Worm (Caenorhabditis elegans) whole organism, early embryonic: Measurements from ENCODE around the gene F28H6.6.

Experiments used
- B0310.2 ChIP-seq: sonication (generic microtip); optimal IDR thresholded peaks from 2 replicates; lab custom pipeline; 2016; ENCODE audit warnings: mild to moderate bottlenecking, missing genetic modification characterization, missing compliant biosample characterization
- aly-1 ChIP-seq: sonication (generic microtip); optimal IDR thresholded peaks from 2 replicates; lab custom pipeline; 2016; ENCODE audit warnings: missing genetic modification characterization, missing compliant biosample characterization
- ama-1 ChIP-seq: fragments of 150-350 bp; optimal IDR thresholded peaks from 2 replicates; lab custom pipeline; 2014
- ceh-13 ChIP-seq: fragments of 200-800 bp; sonication (Bioruptor generic); optimal IDR thresholded peaks from 2 replicates; lab custom pipeline; 2018; ENCODE audit warnings: mild to moderate bottlenecking, missing genetic modification characterization, missing compliant biosample characterization
- ceh-36 ChIP-seq: sonication (generic microtip); optimal IDR thresholded peaks from 2 replicates; lab custom pipeline; 2016; ENCODE audit warnings: missing genetic modification characterization, inconsistent platforms, missing compliant biosample characterization
- ets-7 ChIP-seq: sonication (generic microtip); optimal IDR thresholded peaks from 2 replicates; lab custom pipeline; 2016; ENCODE audit warnings: missing genotype, missing genetic modification characterization, missing compliant biosample characterization
- flt-1 ChIP-seq: fragments of 200-800 bp; sonication (Bioruptor generic); IDR thresholded peaks from 2 replicates; pipeline ENCODE4 v1.3.6; 2022; ENCODE audit warnings: missing genetic modification characterization, missing compliant biosample characterization
- hmg-4 ChIP-seq: fragments of 200-800 bp; sonication (Bioruptor generic); optimal IDR thresholded peaks from 2 replicates; lab custom pipeline; 2018; ENCODE audit warnings: mild to moderate bottlenecking, missing genetic modification characterization, missing compliant biosample characterization
- pes-1 ChIP-seq: fragments of 200-800 bp; sonication (Bioruptor generic); IDR thresholded peaks from 2 replicates; pipeline ENCODE4 v1.3.6; 2022; ENCODE audit warnings: missing genetic modification reagents, missing genetic modification characterization, missing compliant biosample characterization
- scrt-1 ChIP-seq: fragments of 200-800 bp; sonication (Bioruptor generic); IDR thresholded peaks from 2 replicates; pipeline ENCODE4 v1.3.6; 2022; ENCODE audit warnings: missing genetic modification characterization, missing compliant biosample characterization
- sea-1 ChIP-seq: fragments of 200-800 bp; sonication (Bioruptor generic); conservative IDR thresholded peaks from 2 replicates; pipeline ENCODE4 v1.3.6; 2022; ENCODE audit warnings: missing genetic modification characterization, missing compliant biosample characterization
- tbx-11 ChIP-seq: fragments of 200-800 bp; sonication (Bioruptor generic); IDR thresholded peaks from 2 replicates; pipeline ENCODE4 v1.3.6; 2022; ENCODE audit warnings: missing genetic modification characterization, missing compliant biosample characterization
- tbx-37 ChIP-seq: fragments of 200-800 bp; sonication (Bioruptor generic); conservative IDR thresholded peaks from 2 replicates; pipeline ENCODE4 v1.3.6; 2022; ENCODE audit warnings: missing genetic modification reagents, missing genetic modification characterization, missing compliant biosample characterization
- tra-4 ChIP-seq: sonication (generic microtip); optimal IDR thresholded peaks from 2 replicates; lab custom pipeline; 2017; ENCODE audit warnings: missing genetic modification characterization, missing compliant biosample characterization

ce11 chrX:14102474-14102873 lies 23.2 kb downstream of the F28H6.6 start:
- no peak for TF ChIP-seq ama-1
- no peak for TF ChIP-seq tbx-37 (GFP tag; lab: Robert Waterston, UW)
- no peak for TF ChIP-seq ceh-13 (GFP tag; lab: Kevin White, UChicago)
- no peak for TF ChIP-seq scrt-1 (GFP tag; lab: Robert Waterston, UW)
- no peak for TF ChIP-seq hmg-4 (GFP tag; lab: Kevin White, UChicago)
- TF ChIP-seq tbx-11 (GFP tag; lab: Robert Waterston, UW): no peak
- no peak for TF ChIP-seq sea-1 (GFP tag; lab: Robert Waterston, UW)
- no peak for TF ChIP-seq B0310.2 (tag; lab: Kevin White, UChicago)
- TF ChIP-seq ets-7 (tag; lab: Kevin White, UChicago): no peak
- no peak for TF ChIP-seq flt-1
- TF ChIP-seq ceh-36: no peak
- no peak for TF ChIP-seq aly-1
- TF ChIP-seq tra-4 (tag; lab: Kevin White, UChicago): no peak
- TF ChIP-seq pes-1 (GFP tag; lab: Robert Waterston, UW): no peak
